Worm (Caenorhabditis elegans): ENCODE data around the gene lipl-4.

ce11 chrV:6513786-6514430 lies 36.1 kb upstream of the lipl-4 start:
- TF ChIP-seq bed-3 (GFP tag; optimal IDR thresholded peaks at IDR 0.05): no peak
- no peak for TF ChIP-seq elt-3 (tag; optimal IDR thresholded peaks at IDR 0.05)
- no peak for TF ChIP-seq lsy-2 (tag; optimal IDR thresholded peaks at IDR 0.05)
- no peak for TF ChIP-seq cnd-1 (tag; optimal IDR thresholded peaks at IDR 0.05)
- TF ChIP-seq blmp-1 (tag; optimal IDR thresholded peaks at IDR 0.05): no peak
- TF ChIP-seq flh-1 (GFP tag; optimal IDR thresholded peaks at IDR 0.05): no peak
- no peak for TF ChIP-seq elt-1 (tag; optimal IDR thresholded peaks at IDR 0.05; ENCODE audit: borderline replicate concordance, insufficient read depth)
- TF ChIP-seq ztf-11 (tag; optimal IDR thresholded peaks at IDR 0.05): no peak
- no peak for TF ChIP-seq nhr-28 (tag; optimal IDR thresholded peaks at IDR 0.05)
- no peak for TF ChIP-seq nhr-12 (tag; optimal IDR thresholded peaks at IDR 0.05)
- TF ChIP-seq unc-39 (tag; optimal IDR thresholded peaks at IDR 0.05): no peak
